Fruit fly (Drosophila melanogaster): ENCODE measurements around the gene Golgin104.

Golgin104 gene

DNA sequence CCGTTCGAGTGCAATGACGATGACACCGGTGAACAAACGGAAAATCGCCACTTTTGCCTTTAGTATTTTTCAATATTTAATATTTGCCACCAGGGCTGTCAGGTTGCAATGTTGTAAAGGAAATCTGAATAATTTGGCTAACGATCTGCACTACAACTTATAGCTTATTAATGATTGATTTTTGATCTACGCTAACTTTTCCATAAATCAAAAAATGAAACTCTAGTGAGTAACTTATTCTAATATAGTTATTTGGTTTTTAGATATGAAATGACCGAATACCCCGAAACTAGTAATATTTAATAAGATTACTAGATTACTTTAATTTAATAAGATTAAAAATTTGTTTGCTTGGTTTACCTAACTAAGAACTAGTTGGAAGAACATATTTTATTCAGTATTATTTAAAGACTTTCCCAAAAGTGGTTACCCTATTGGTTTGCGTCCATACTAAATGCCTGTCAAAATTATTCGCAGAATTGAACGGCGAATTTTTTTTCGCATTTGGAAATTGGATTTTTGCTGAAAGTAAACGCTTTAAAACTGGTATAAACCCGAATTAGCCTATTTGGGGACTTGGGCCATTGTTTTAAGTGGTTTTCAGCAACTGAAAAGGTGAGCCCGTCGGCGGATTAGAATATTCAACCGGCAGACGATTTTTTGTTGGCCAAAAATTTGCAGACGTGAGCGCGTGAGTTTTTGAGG lies 34.3 kb upstream of the Golgin104 start, which contains the start of the genes Agpat3 and RAF2 (continued):
- no peak for TF ChIP-seq CG15073 (GFP tag; optimal IDR thresholded peaks at IDR 0.05)
- TF ChIP-seq Lhr (GFP tag; optimal IDR thresholded peaks at IDR 0.05), result peak; percentile 22
- no peak for TF ChIP-seq Hey (tag; optimal IDR thresholded peaks at IDR 0.05)
- TF ChIP-seq prd (optimal IDR thresholded peaks at IDR 0.05), result no peak
- TF ChIP-seq prd (GFP tag; IDR thresholded peaks at IDR 0.05), result peak; percentile 67; the same call in 2 of the 3 replicates
- no peak for TF ChIP-seq HLHmδ (GFP tag; optimal IDR thresholded peaks at IDR 0.05)
- TF ChIP-seq TFAM (GFP tag; optimal IDR thresholded peaks at IDR 0.05), result no peak
- peak; percentile 47 for TF ChIP-seq CG15514 (GFP tag; optimal IDR thresholded peaks at IDR 0.05)
- no peak for TF ChIP-seq vfl (GFP tag; optimal IDR thresholded peaks at IDR 0.05)
- peak; percentile 66 for TF ChIP-seq CG15269 (tag; optimal IDR thresholded peaks at IDR 0.05)
- TF ChIP-seq CG11093 (GFP tag; IDR thresholded peaks at IDR 0.05), result no peak
- no peak for TF ChIP-seq CG33213 (GFP tag; optimal IDR thresholded peaks at IDR 0.05)
- no peak for TF ChIP-seq CG34422 (GFP tag; IDR thresholded peaks at IDR 0.05)
- no peak for TF ChIP-seq CG12236 (GFP tag; optimal IDR thresholded peaks at IDR 0.05)
- peak; percentile 31; the same call in 1 of the 2 replicates for TF ChIP-seq E2f2 (GFP tag; IDR thresholded peaks at IDR 0.05)
- no peak for TF ChIP-seq CG8281 (tag; optimal IDR thresholded peaks at IDR 0.05)
- peak; percentile 11 for TF ChIP-seq CG15696 (tag; optimal IDR thresholded peaks at IDR 0.05)
- TF ChIP-seq knrl (GFP tag; IDR thresholded peaks at IDR 0.05; ENCODE audit: partially characterized antibody), result no peak
- no peak for TF ChIP-seq unpg (GFP tag; optimal IDR thresholded peaks at IDR 0.05)
- peak; percentile 58 for TF ChIP-seq CG8924 (tag; optimal IDR thresholded peaks at IDR 0.05)
- TF ChIP-seq CG13894 (tag; optimal IDR thresholded peaks at IDR 0.05), result peak; percentile 33
- no peak for TF ChIP-seq BtbVII (GFP tag; optimal IDR thresholded peaks at IDR 0.05)
- TF ChIP-seq aop (GFP tag; IDR thresholded peaks at IDR 0.05), result no peak
- TF ChIP-seq cad (GFP tag; optimal IDR thresholded peaks at IDR 0.05), result no peak
- no peak for TF ChIP-seq H2.0 (GFP tag; IDR thresholded peaks at IDR 0.05)
- TF ChIP-seq MBD-R2 (GFP tag; IDR thresholded peaks at IDR 0.05), result peak; percentile 25
- no peak for TF ChIP-seq zen2 (GFP tag; IDR thresholded peaks at IDR 0.05; ENCODE audit: partially characterized antibody)
- TF ChIP-seq dpn (GFP tag; optimal IDR thresholded peaks at IDR 0.05), result peak in 1 of 2 experiments; percentile 43
- TF ChIP-seq CG1832 (GFP tag; optimal IDR thresholded peaks at IDR 0.05), result no peak
- TF ChIP-seq Elba2 (GFP tag; optimal IDR thresholded peaks at IDR 0.05), result no peak
- TF ChIP-seq CG1233 (GFP tag; optimal IDR thresholded peaks at IDR 0.05), result no peak
- peak; percentile 30; the same call in 1 of the 2 replicates for TF ChIP-seq klu (GFP tag; IDR thresholded peaks at IDR 0.05)
- no peak for TF ChIP-seq nerfin-2 (GFP tag; IDR thresholded peaks at IDR 0.05; ENCODE audit: partially characterized antibody)
- TF ChIP-seq Usf (GFP tag; optimal IDR thresholded peaks at IDR 0.05), result no peak
- no peak for TF ChIP-seq Sry-β (GFP tag; optimal IDR thresholded peaks at IDR 0.05)
- TF ChIP-seq CG6854 (GFP tag; optimal IDR thresholded peaks at IDR 0.05), result no peak
- TF ChIP-seq Sox100B (GFP tag; optimal IDR thresholded peaks at IDR 0.05), result peak; percentile 32
- no peak for TF ChIP-seq sqz (GFP tag; optimal IDR thresholded peaks at IDR 0.05)
- TF ChIP-seq CG4424 (GFP tag; optimal IDR thresholded peaks at IDR 0.05), result peak; percentile 28
- TF ChIP-seq Ets65A (GFP tag), result peak; percentile 85
- 0 out of 2 replicates have a peak, but pooled peaks have one; percentile 21 for TF ChIP-seq wor (GFP tag; IDR thresholded peaks at IDR 0.05)
- no peak for TF ChIP-seq chm (GFP tag; IDR thresholded peaks at IDR 0.05)
- TF ChIP-seq Side (GFP tag; optimal IDR thresholded peaks at IDR 0.05), result no peak
- no peak for TF ChIP-seq CG43689 (GFP tag; IDR thresholded peaks at IDR 0.05)
- TF ChIP-seq CG4707 (GFP tag; optimal IDR thresholded peaks at IDR 0.05), result no peak
- no peak for TF ChIP-seq Stat92E (GFP tag; optimal IDR thresholded peaks at IDR 0.05)
- TF ChIP-seq eve (GFP tag; optimal IDR thresholded peaks at IDR 0.05), result no peak
- no peak for TF ChIP-seq Adf1 (GFP tag; IDR thresholded peaks at IDR 0.05)
- TF ChIP-seq CG3065 (GFP tag; optimal IDR thresholded peaks at IDR 0.05), result no peak
- TF ChIP-seq E2f1 (GFP tag; IDR thresholded peaks at IDR 0.05), result peak; percentile 52
